Worm (Caenorhabditis elegans) whole organism, early embryonic: ENCODE data around the gene K10H10.10.

Experiments used
- B0310.2 ChIP-seq: sonication (generic microtip); optimal IDR thresholded peaks from 2 replicates; lab custom pipeline; 2016; ENCODE audit warnings: mild to moderate bottlenecking, missing genetic modification characterization, missing compliant biosample characterization
- F13C5.2 ChIP-seq: sonication (generic microtip); optimal IDR thresholded peaks from 2 replicates; lab custom pipeline; 2017; ENCODE audit warnings: mild to moderate bottlenecking, missing genetic modification characterization, inconsistent platforms, missing compliant biosample characterization
- aly-1 ChIP-seq: sonication (generic microtip); optimal IDR thresholded peaks from 2 replicates; lab custom pipeline; 2016; ENCODE audit warnings: missing genetic modification characterization, missing compliant biosample characterization
- ama-1 ChIP-seq: fragments of 150-350 bp; optimal IDR thresholded peaks from 2 replicates; lab custom pipeline; 2014
- ceh-13 ChIP-seq: fragments of 200-800 bp; sonication (Bioruptor generic); optimal IDR thresholded peaks from 2 replicates; lab custom pipeline; 2018; ENCODE audit warnings: mild to moderate bottlenecking, missing genetic modification characterization, missing compliant biosample characterization
- ceh-36 ChIP-seq: sonication (generic microtip); optimal IDR thresholded peaks from 2 replicates; lab custom pipeline; 2016; ENCODE audit warnings: missing genetic modification characterization, inconsistent platforms, missing compliant biosample characterization
- ets-7 ChIP-seq: sonication (generic microtip); optimal IDR thresholded peaks from 2 replicates; lab custom pipeline; 2016; ENCODE audit warnings: missing genotype, missing genetic modification characterization, missing compliant biosample characterization
- flt-1 ChIP-seq: fragments of 200-800 bp; sonication (Bioruptor generic); IDR thresholded peaks from 2 replicates; pipeline ENCODE4 v1.3.6; 2022; ENCODE audit warnings: missing genetic modification characterization, missing compliant biosample characterization
- hmbx-1 ChIP-seq: sonication (generic microtip); optimal IDR thresholded peaks from 2 replicates; lab custom pipeline; 2016; ENCODE audit warnings: mild to moderate bottlenecking, missing genetic modification characterization, missing compliant biosample characterization
- hmg-4 ChIP-seq: fragments of 200-800 bp; sonication (Bioruptor generic); optimal IDR thresholded peaks from 2 replicates; lab custom pipeline; 2018; ENCODE audit warnings: mild to moderate bottlenecking, missing genetic modification characterization, missing compliant biosample characterization
- hnd-1 ChIP-seq: sonication (generic microtip); optimal IDR thresholded peaks from 2 replicates; lab custom pipeline; 2016; ENCODE audit warnings: missing genetic modification characterization, missing compliant biosample characterization
- pes-1 ChIP-seq: fragments of 200-800 bp; sonication (Bioruptor generic); IDR thresholded peaks from 2 replicates; pipeline ENCODE4 v1.3.6; 2022; ENCODE audit warnings: missing genetic modification reagents, missing genetic modification characterization, missing compliant biosample characterization
- scrt-1 ChIP-seq: fragments of 200-800 bp; sonication (Bioruptor generic); IDR thresholded peaks from 2 replicates; pipeline ENCODE4 v1.3.6; 2022; ENCODE audit warnings: missing genetic modification characterization, missing compliant biosample characterization
- sea-1 ChIP-seq: fragments of 200-800 bp; sonication (Bioruptor generic); conservative IDR thresholded peaks from 2 replicates; pipeline ENCODE4 v1.3.6; 2022; ENCODE audit warnings: missing genetic modification characterization, missing compliant biosample characterization
- tbx-11 ChIP-seq: fragments of 200-800 bp; sonication (Bioruptor generic); IDR thresholded peaks from 2 replicates; pipeline ENCODE4 v1.3.6; 2022; ENCODE audit warnings: missing genetic modification characterization, missing compliant biosample characterization
- tbx-37 ChIP-seq: fragments of 200-800 bp; sonication (Bioruptor generic); conservative IDR thresholded peaks from 2 replicates; pipeline ENCODE4 v1.3.6; 2022; ENCODE audit warnings: missing genetic modification reagents, missing genetic modification characterization, missing compliant biosample characterization
- tra-4 ChIP-seq: sonication (generic microtip); optimal IDR thresholded peaks from 2 replicates; lab custom pipeline; 2017; ENCODE audit warnings: missing genetic modification characterization, missing compliant biosample characterization

The K10H10.10 gene

ce11 chrII:14537728-14538127 lies 30.2 kb downstream of the K10H10.10 start, which contains the start of the genes clec-147 and C04H5.7:
TSS of gene clec-147 (minus strand) at chrII:14537828.
TSS of gene C04H5.7 (plus strand) at chrII:14537946.
- TF ChIP-seq tbx-11 (no peak), tra-4 (tag; lab: Kevin White, UChicago) (no peak), ceh-36 (tag; lab: Kevin White, UChicago) (no peak), F13C5.2 (no peak), flt-1 (GFP tag; lab: Robert Waterston, UW) (no peak), sea-1 (GFP tag; lab: Robert Waterston, UW) (no peak), tbx-37 (GFP tag; lab: Robert Waterston, UW) (no peak), scrt-1 (GFP tag; lab: Robert Waterston, UW) (no peak), hnd-1 (tag; lab: Kevin White, UChicago) (no peak), ama-1 (lab: Kevin White, UChicago) (no peak), hmbx-1 (tag; lab: Kevin White, UChicago) (no peak), ets-7 (tag; lab: Kevin White, UChicago) (no peak), B0310.2 (tag; lab: Kevin White, UChicago) (no peak), ceh-13 (GFP tag; lab: Kevin White, UChicago) (no peak), pes-1 (GFP tag; lab: Robert Waterston, UW) (no peak)

- no peak for TF ChIP-seq flt-1 (GFP tag; lab: Robert Waterston, UW)
- TF ChIP-seq sea-1 (GFP tag; lab: Robert Waterston, UW), result no peak
- TF ChIP-seq aly-1 (tag; lab: Kevin White, UChicago), result no peak
- no peak for TF ChIP-seq tbx-37 (GFP tag; lab: Robert Waterston, UW)
- no peak for TF ChIP-seq tra-4 (tag; lab: Kevin White, UChicago)
- TF ChIP-seq pes-1 (GFP tag; lab: Robert Waterston, UW), result no peak
- no peak for TF ChIP-seq ama-1 (lab: Kevin White, UChicago)
- no peak for TF ChIP-seq hmg-4 (GFP tag; lab: Kevin White, UChicago)
- TF ChIP-seq F13C5.2, result no peak
- TF ChIP-seq ceh-13 (GFP tag; lab: Kevin White, UChicago), result no peak
- TF ChIP-seq ets-7 (tag; lab: Kevin White, UChicago), result no peak
- TF ChIP-seq ceh-36 (tag; lab: Kevin White, UChicago), result no peak
These were observed 33.0 kb downstream of the K10H10.10 start for ce11 chrII:14540551-14540950.

- no peak for TF ChIP-seq F13C5.2
- no peak for TF ChIP-seq aly-1 (tag; lab: Kevin White, UChicago)
- no peak for TF ChIP-seq B0310.2 (tag; lab: Kevin White, UChicago)
- no peak for TF ChIP-seq pes-1 (GFP tag; lab: Robert Waterston, UW)
- no peak for TF ChIP-seq ceh-13 (GFP tag; lab: Kevin White, UChicago)
- no peak for TF ChIP-seq hmbx-1 (tag; lab: Kevin White, UChicago)
- TF ChIP-seq hnd-1 (tag; lab: Kevin White, UChicago), result no peak
- no peak for TF ChIP-seq tbx-37 (GFP tag; lab: Robert Waterston, UW)
- TF ChIP-seq ets-7 (tag; lab: Kevin White, UChicago), result no peak
These were observed 41.1 kb downstream of the K10H10.10 start, which contains the start of gene gcy-29 for ce11 chrII:14548691-14549090. TSS of gene gcy-29 (minus strand) at chrII:14548791.

- TF ChIP-seq tbx-37 (GFP tag; lab: Robert Waterston, UW) (no peak), ets-7 (tag; lab: Kevin White, UChicago) (no peak), ceh-13 (GFP tag; lab: Kevin White, UChicago) (no peak), hnd-1 (tag; lab: Kevin White, UChicago) (no peak), pes-1 (GFP tag; lab: Robert Waterston, UW) (no peak), ceh-36 (tag; lab: Kevin White, UChicago) (no peak), F13C5.2 (no peak), aly-1 (tag; lab: Kevin White, UChicago) (no peak), scrt-1 (GFP tag; lab: Robert Waterston, UW) (no peak), B0310.2 (tag; lab: Kevin White, UChicago) (no peak), tbx-11 (no peak), flt-1 (GFP tag; lab: Robert Waterston, UW) (no peak), ama-1 (lab: Kevin White, UChicago) (no peak)
These were observed 43.0 kb downstream of the K10H10.10 start, which contains the start of gene nlp-41 for ce11 chrII:14550613-14551012. TSS of gene nlp-41 (plus strand) at chrII:14550913.

ce11 chrII:14555019-14555418 lies 47.5 kb downstream of the K10H10.10 start:
- no peak for TF ChIP-seq tra-4 (tag; lab: Kevin White, UChicago)
